Fruit fly (Drosophila melanogaster) whole organism, wandering third instar larva: ENCODE measurements around the gene Or71a.

Source experiments
- Abd-B ChIP-seq: fragments of >200 bp; optimal IDR thresholded peaks from 2 replicates; lab custom pipeline; 2017; ENCODE audit warnings: missing biosample characterization, missing genetic modification characterization
- CG32264 ChIP-seq: fragments of 200-800 bp; sonication (Bioruptor generic); optimal IDR thresholded peaks from 2 replicates; lab custom pipeline; 2016; ENCODE audit warnings: missing biosample characterization, missing genetic modification characterization
- CG9705 ChIP-seq: fragments of 200-800 bp; sonication (Bioruptor generic); optimal IDR thresholded peaks from 2 replicates; lab custom pipeline; 2018; ENCODE audit warnings: missing biosample characterization, mild to moderate bottlenecking, missing genetic modification characterization
- CrebA ChIP-seq: fragments of 200-800 bp; sonication (Bioruptor generic); optimal IDR thresholded peaks from 2 replicates; lab custom pipeline; 2016; ENCODE audit warnings: missing biosample characterization, mild to moderate bottlenecking, missing genetic modification characterization, borderline replicate concordance
- Dfd ChIP-seq: fragments of >200 bp; optimal IDR thresholded peaks from 2 replicates; lab custom pipeline; 2017; ENCODE audit warnings: missing biosample characterization, missing genetic modification characterization
- Dif ChIP-seq: fragments of 200-275, 200-300 bp; sonication (Bioruptor generic); optimal IDR thresholded peaks from 2 replicates; lab custom pipeline; 2018; ENCODE audit warnings: missing biosample characterization, missing genetic modification characterization; ENCODE audit not compliant: partially characterized antibody
- GATAd ChIP-seq: sonication (Bioruptor generic); optimal IDR thresholded peaks from 2 replicates; lab custom pipeline; 2016; ENCODE audit warnings: missing biosample characterization, missing genetic modification characterization
- HLH106 ChIP-seq: fragments of 200-800 bp; optimal IDR thresholded peaks from 3 replicates; lab custom pipeline; 2019; ENCODE audit warnings: missing biosample characterization, mild to moderate bottlenecking, missing genetic modification characterization, moderate library complexity
- Hnf4 ChIP-seq: fragments of 200-800 bp; sonication (Bioruptor generic); optimal IDR thresholded peaks from 2 replicates; lab custom pipeline; 2016; ENCODE audit warnings: missing biosample characterization, mild to moderate bottlenecking, missing genetic modification characterization
- Hr78 ChIP-seq: fragments of >200 bp; optimal IDR thresholded peaks from 2 replicates; lab custom pipeline; 2017; ENCODE audit warnings: missing biosample characterization, missing genetic modification characterization
- Hr83 ChIP-seq: fragments of 200-300 bp; sonication (Bioruptor generic); optimal IDR thresholded peaks from 2 replicates; lab custom pipeline; 2016; ENCODE audit warnings: missing biosample characterization, mild to moderate bottlenecking, missing genetic modification characterization, moderate library complexity; ENCODE audit not compliant: poor library complexity, severe bottlenecking
- Myc ChIP-seq: fragments of >200 bp; optimal IDR thresholded peaks from 2 replicates; lab custom pipeline; 2017
- N ChIP-seq: fragments of >200 bp; optimal IDR thresholded peaks from 2 replicates; lab custom pipeline; 2018; ENCODE audit warnings: missing biosample characterization, missing external identifiers, missing genetic modification characterization
- OdsH ChIP-seq: fragments of 200-800 bp; sonication (Bioruptor generic); optimal IDR thresholded peaks from 2 replicates; lab custom pipeline; 2016; ENCODE audit warnings: missing biosample characterization, mild to moderate bottlenecking, missing genetic modification characterization
- Rel ChIP-seq, 2 experiments: fragments of 200-800 bp; sonication (Bioruptor generic) in 1 of 2; optimal IDR thresholded peaks; 2 replicates in 1 of 2; 3 replicates in 1 of 2; lab custom pipeline; 2016 to 2019; ENCODE audit warnings: mild to moderate bottlenecking in 2 of 2, missing biosample characterization in 2 of 2, missing genetic modification characterization in 2 of 2, moderate library complexity in 1 of 2
- Sp1 ChIP-seq: fragments of 200-800 bp; sonication (Bioruptor generic); optimal IDR thresholded peaks from 3 replicates; lab custom pipeline; 2019; ENCODE audit warnings: missing biosample characterization, mild to moderate bottlenecking, missing genetic modification characterization, moderate library complexity
- Vsx2 ChIP-seq: fragments of 200-300, 225-300 bp; sonication (Bioruptor generic); optimal IDR thresholded peaks from 2 replicates; lab custom pipeline; 2018; ENCODE audit warnings: missing biosample characterization, missing genetic modification characterization; ENCODE audit not compliant: partially characterized antibody
- br ChIP-seq: fragments of 200-800 bp; sonication (Bioruptor generic); optimal IDR thresholded peaks from 2 replicates; lab custom pipeline; 2016; ENCODE audit warnings: missing biosample characterization, missing genetic modification characterization
- brk ChIP-seq: fragments of 200-800 bp; sonication (Bioruptor generic); optimal IDR thresholded peaks from 2 replicates; lab custom pipeline; 2016; ENCODE audit warnings: missing biosample characterization, mild to moderate bottlenecking, missing genetic modification characterization
- dl ChIP-seq, 2 experiments: fragments of 175-275, 200-275 bp in 1 of 2; fragments of 200-275 bp in 1 of 2; sonication (Bioruptor generic); optimal IDR thresholded peaks; lab custom pipeline; 2018; ENCODE audit warnings: mild to moderate bottlenecking in 2 of 2, missing biosample characterization in 2 of 2, missing genetic modification characterization in 2 of 2, moderate library complexity in 2 of 2; ENCODE audit not compliant: partially characterized antibody in 2 of 2, insufficient read depth in 1 of 2
- dsf ChIP-seq: sonication (Bioruptor generic); optimal IDR thresholded peaks from 2 replicates; lab custom pipeline; 2016; ENCODE audit warnings: missing biosample characterization, missing genetic modification characterization, borderline replicate concordance
- fru ChIP-seq: fragments of 200-800 bp; sonication (Bioruptor generic); optimal IDR thresholded peaks from 3 replicates; lab custom pipeline; 2016; ENCODE audit warnings: missing biosample characterization, mild to moderate bottlenecking, missing genetic modification characterization
- h ChIP-seq: fragments of 200-800 bp; sonication (Bioruptor generic); optimal IDR thresholded peaks from 3 replicates; lab custom pipeline; 2016; ENCODE audit warnings: missing biosample characterization, mild to moderate bottlenecking, missing genetic modification characterization
- jim ChIP-seq: fragments of 175-275, 200-325 bp; sonication (Bioruptor generic); optimal IDR thresholded peaks from 2 replicates; lab custom pipeline; 2016; ENCODE audit warnings: missing biosample characterization, mild to moderate bottlenecking, missing genetic modification characterization
- lola ChIP-seq: fragments of >200 bp; optimal IDR thresholded peaks from 2 replicates; lab custom pipeline; 2017; ENCODE audit warnings: missing biosample characterization, missing genetic modification characterization
- psq ChIP-seq: fragments of 200-800 bp; sonication (Bioruptor generic); optimal IDR thresholded peaks from 3 replicates; lab custom pipeline; 2017; ENCODE audit warnings: missing biosample characterization, mild to moderate bottlenecking, missing genetic modification characterization, moderate library complexity
- rgr ChIP-seq: fragments of 200-800 bp; sonication (Bioruptor generic); optimal IDR thresholded peaks from 3 replicates; lab custom pipeline; 2016; ENCODE audit warnings: missing biosample characterization, mild to moderate bottlenecking, missing genetic modification characterization
- sage ChIP-seq: fragments of 200-800 bp; sonication (Bioruptor generic); optimal IDR thresholded peaks from 2 replicates; lab custom pipeline; 2016; ENCODE audit warnings: missing biosample characterization, mild to moderate bottlenecking, missing genetic modification characterization
- sv ChIP-seq: fragments of 200-800 bp; sonication (Bioruptor generic); optimal IDR thresholded peaks from 3 replicates; lab custom pipeline; 2016; ENCODE audit warnings: missing biosample characterization, missing genetic modification characterization
- tai ChIP-seq: sonication (Bioruptor generic); optimal IDR thresholded peaks from 2 replicates; lab custom pipeline; 2016; ENCODE audit warnings: missing biosample characterization, missing genetic modification characterization

Or71a gene

dm6 chr3L:15089887-15090679 is 11.8 kb upstream of the Or71a start:
- TF ChIP-seq HLH106 (tag; lab: Kevin White, UChicago) (no peak), N (GFP tag; lab: Kevin White, UChicago) (no peak), fru (GFP tag; lab: Kevin White, UChicago) (no peak), lola (no peak), Dif (no peak), GATAd (GFP tag; lab: Kevin White, UChicago) (no peak), dl (GFP tag; optimal IDR thresholded peaks at IDR 0.05; lab: Kevin White, UChicago; ENCODE audit: insufficient read depth in 1 of 2, partially characterized antibody in 2 of 2) (no peak), CG9705 (GFP tag; lab: Kevin White, UChicago) (no peak), Vsx2 (GFP tag; lab: Kevin White, UChicago) (no peak), Myc (lab: Kevin White, UChicago) (no peak), dsf (GFP tag; lab: Kevin White, UChicago) (no peak), CG32264 (GFP tag; lab: Kevin White, UChicago) (no peak)

- TF ChIP-seq Sp1 (GFP tag; lab: Kevin White, UChicago) (no peak), dl (GFP tag; optimal IDR thresholded peaks at IDR 0.05; lab: Kevin White, UChicago; ENCODE audit: insufficient read depth in 1 of 2, partially characterized antibody in 2 of 2) (no peak), Dfd (GFP tag; lab: Kevin White, UChicago) (no peak), brk (GFP tag; lab: Kevin White, UChicago) (no peak), sage (GFP tag; lab: Kevin White, UChicago) (no peak), Vsx2 (GFP tag; lab: Kevin White, UChicago) (no peak), psq (no peak), Hnf4 (GFP tag; lab: Kevin White, UChicago) (no peak), Rel (GFP tag; optimal IDR thresholded peaks at IDR 0.05; lab: Kevin White, UChicago) (no peak), Rel (tag; optimal IDR thresholded peaks at IDR 0.05; lab: Kevin White, UChicago) (no peak), CrebA (GFP tag; lab: Kevin White, UChicago) (no peak), HLH106 (tag; lab: Kevin White, UChicago) (no peak), Hr83 (no peak), Abd-B (no peak), jim (GFP tag; lab: Kevin White, UChicago) (no peak), Dif (no peak), rgr (GFP tag; lab: Kevin White, UChicago) (no peak), Hr78 (GFP tag; lab: Kevin White, UChicago) (no peak)
Measured at dm6 chr3L:15089083-15089704, 10.9 kb upstream of the Or71a start.

- TF ChIP-seq h (GFP tag; lab: Kevin White, UChicago) (no peak), dsf (GFP tag; lab: Kevin White, UChicago) (no peak), psq (no peak), tai (GFP tag; lab: Kevin White, UChicago) (no peak), Dfd (GFP tag; lab: Kevin White, UChicago) (no peak), Sp1 (GFP tag; lab: Kevin White, UChicago) (no peak), br (GFP tag; lab: Kevin White, UChicago) (no peak), Rel (GFP tag; optimal IDR thresholded peaks at IDR 0.05; lab: Kevin White, UChicago) (no peak), Rel (tag; optimal IDR thresholded peaks at IDR 0.05; lab: Kevin White, UChicago) (no peak), Vsx2 (GFP tag; lab: Kevin White, UChicago) (no peak), rgr (GFP tag; lab: Kevin White, UChicago) (no peak), CrebA (GFP tag; lab: Kevin White, UChicago) (no peak), Hr83 (no peak), brk (GFP tag; lab: Kevin White, UChicago) (no peak), N (GFP tag; lab: Kevin White, UChicago) (no peak), sv (GFP tag; lab: Kevin White, UChicago) (no peak), sage (GFP tag; lab: Kevin White, UChicago) (no peak), OdsH (GFP tag; lab: Kevin White, UChicago) (no peak), jim (GFP tag; lab: Kevin White, UChicago) (no peak)
Measured at dm6 chr3L:15088285-15088684, 10.0 kb upstream of the Or71a start.
